Worm (Caenorhabditis elegans) whole organism, L2 larva: Measurements from ENCODE around the gene lury-1.

Experiments
- ZK546.5 ChIP-seq: sonication (generic microtip); optimal IDR thresholded peaks from 2 replicates; lab custom pipeline; 2017; ENCODE audit warnings: missing biosample characterization, missing genetic modification characterization
- blmp-1 ChIP-seq: sonication (generic microtip); optimal IDR thresholded peaks from 2 replicates; lab custom pipeline; 2017; ENCODE audit warnings: missing genetic modification characterization, mild to moderate bottlenecking, missing compliant biosample characterization, antibody characterized with exemption, moderate library complexity; ENCODE audit not compliant: insufficient read depth
- egl-27 ChIP-seq: sonication (generic microtip); optimal IDR thresholded peaks from 3 replicates; lab custom pipeline; 2017; ENCODE audit warnings: missing biosample characterization, missing genetic modification reagents, missing genetic modification characterization
- elt-3 ChIP-seq: sonication (generic microtip); optimal IDR thresholded peaks from 2 replicates; lab custom pipeline; 2017; ENCODE audit warnings: missing biosample characterization, missing genetic modification characterization
- fos-1 ChIP-seq: fragments of 150-350 bp; optimal IDR thresholded peaks from 2 replicates; lab custom pipeline; 2014; ENCODE audit warnings: missing biosample characterization, missing genetic modification characterization
- lin-39 ChIP-seq: fragments of 150-350 bp; optimal IDR thresholded peaks from 2 replicates; lab custom pipeline; 2014; ENCODE audit warnings: missing biosample characterization, missing genetic modification reagents, missing genetic modification characterization
- lsy-2 ChIP-seq, 2 experiments: fragments of 150-350 bp in 1 of 2; sonication (generic microtip) in 1 of 2; optimal IDR thresholded peaks; 2 replicates each; lab custom pipeline; 2014 to 2017; ENCODE audit warnings: missing biosample characterization in 2 of 2, missing genetic modification characterization in 2 of 2
- mdl-1 ChIP-seq, 2 experiments: fragments of 150-350 bp in 1 of 2; sonication (generic microtip) in 1 of 2; optimal IDR thresholded peaks; 2 replicates each; lab custom pipeline; 2017; ENCODE audit warnings: missing biosample characterization in 2 of 2, missing genetic modification characterization in 2 of 2
- nhr-11 ChIP-seq: fragments of 150-350 bp; optimal IDR thresholded peaks from 2 replicates; lab custom pipeline; 2014; ENCODE audit warnings: missing biosample characterization, missing genetic modification characterization
- zag-1 ChIP-seq: fragments of 150-350 bp; optimal IDR thresholded peaks from 2 replicates; lab custom pipeline; 2014; ENCODE audit warnings: missing biosample characterization, missing genetic modification characterization
- ztf-4 ChIP-seq: fragments of 150-350 bp; optimal IDR thresholded peaks from 2 replicates; lab custom pipeline; 2014; ENCODE audit warnings: missing biosample characterization, missing genetic modification characterization

- TF ChIP-seq zag-1 (no peak), mdl-1 (tag; optimal IDR thresholded peaks at IDR 0.05; lab: Kevin White, UChicago) (no peak), lin-39 (tag; lab: Kevin White, UChicago) (no peak), lsy-2 (tag; optimal IDR thresholded peaks at IDR 0.05; lab: Kevin White, UChicago) (no peak), blmp-1 (tag; lab: Kevin White, UChicago) (no peak), egl-27 (tag; lab: Kevin White, UChicago) (no peak), ztf-4 (tag; lab: Kevin White, UChicago) (no peak), elt-3 (no peak), nhr-11 (tag; lab: Kevin White, UChicago) (no peak), fos-1 (tag; lab: Kevin White, UChicago) (no peak), ZK546.5 (no peak)
Measured at ce11 chrIII:12139471-12139870, 46.7 kb upstream of the lury-1 start.
